Fruit fly (Drosophila melanogaster): ENCODE results near the gene Afti.

Gene Afti

DNA sequence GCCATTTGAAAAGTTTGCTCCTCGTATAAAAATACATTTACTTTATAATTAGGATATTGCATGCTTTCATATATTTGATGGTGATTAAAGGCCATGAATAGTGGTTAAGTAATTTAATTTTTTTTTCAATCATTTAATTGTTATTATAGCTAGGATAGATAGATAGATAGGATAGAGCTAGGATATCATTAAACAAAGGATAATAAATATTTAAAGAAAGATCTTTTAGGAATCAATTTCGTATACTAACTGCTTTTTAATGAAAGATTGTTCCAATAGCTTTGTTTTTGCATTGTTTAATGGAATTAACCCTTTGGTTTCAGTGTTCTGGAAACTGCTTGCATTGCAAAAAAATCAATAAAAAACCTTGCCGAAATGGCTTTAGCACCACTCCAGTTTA, 28.1 kb upstream of the Afti start:
- TF ChIP-seq CTCF (optimal IDR thresholded peaks at IDR 0.05) (no peak), CG8478 (optimal IDR thresholded peaks at IDR 0.05) (no peak)

- TF ChIP-seq CG8478 (optimal IDR thresholded peaks at IDR 0.05): no peak
These were observed 27.3 kb upstream of the Afti start for dm6 chr3R:14353733-14354152.

DNA sequence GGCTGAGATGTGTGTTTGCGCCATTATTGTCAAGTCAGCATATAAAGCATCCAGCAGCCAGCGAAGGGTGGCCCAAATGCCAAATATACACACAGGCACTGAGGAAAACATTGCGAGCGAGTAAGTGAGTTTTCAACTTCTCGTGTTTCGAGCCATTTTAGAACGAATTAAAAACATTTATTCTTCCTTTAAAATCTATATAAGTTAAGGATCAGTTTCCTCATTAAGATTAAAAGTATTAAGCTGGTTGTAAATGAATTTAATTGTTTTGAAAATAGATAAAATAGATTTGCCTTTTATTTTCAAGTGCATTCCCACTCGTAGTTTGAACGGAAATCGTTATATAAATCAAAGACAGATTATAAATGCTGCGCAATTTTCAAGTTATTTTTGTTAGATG, 24.9 kb upstream of the Afti start:
- TF ChIP-seq CTCF (optimal IDR thresholded peaks at IDR 0.05): no peak
- TF ChIP-seq CG8478 (optimal IDR thresholded peaks at IDR 0.05): no peak

DNA sequence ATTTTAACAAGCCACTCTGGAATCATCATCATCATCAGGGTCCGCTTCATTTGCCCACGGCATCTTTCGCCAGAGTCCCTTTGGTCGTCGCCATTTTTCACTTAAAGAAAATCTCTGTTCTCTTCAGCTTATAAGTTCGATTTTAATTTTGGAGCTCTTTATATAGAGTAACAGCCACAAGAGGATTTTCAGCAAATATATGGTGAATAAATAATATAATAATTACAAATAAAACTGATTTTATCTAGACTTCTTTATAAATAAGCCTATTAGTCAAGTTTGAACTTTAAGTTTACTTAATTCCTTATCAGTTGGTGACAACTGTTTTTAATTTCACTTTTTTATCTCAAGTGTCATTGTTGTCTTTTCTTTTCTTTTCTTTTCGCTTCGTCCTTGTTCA, 22.0 kb upstream of the Afti start:
- TF ChIP-seq CG8478 (optimal IDR thresholded peaks at IDR 0.05) (no peak), CTCF (optimal IDR thresholded peaks at IDR 0.05) (no peak)

- TF ChIP-seq CTCF (optimal IDR thresholded peaks at IDR 0.05): no peak
- TF ChIP-seq CG8478 (optimal IDR thresholded peaks at IDR 0.05): no peak
These were observed 20.6 kb upstream of the Afti start for dm6 chr3R:14346838-14347745.

- no peak for TF ChIP-seq CTCF (optimal IDR thresholded peaks at IDR 0.05)
- no peak for TF ChIP-seq CG8478 (optimal IDR thresholded peaks at IDR 0.05)
These were observed 18.3 kb upstream of the Afti start for dm6 chr3R:14344767-14345166.

DNA sequence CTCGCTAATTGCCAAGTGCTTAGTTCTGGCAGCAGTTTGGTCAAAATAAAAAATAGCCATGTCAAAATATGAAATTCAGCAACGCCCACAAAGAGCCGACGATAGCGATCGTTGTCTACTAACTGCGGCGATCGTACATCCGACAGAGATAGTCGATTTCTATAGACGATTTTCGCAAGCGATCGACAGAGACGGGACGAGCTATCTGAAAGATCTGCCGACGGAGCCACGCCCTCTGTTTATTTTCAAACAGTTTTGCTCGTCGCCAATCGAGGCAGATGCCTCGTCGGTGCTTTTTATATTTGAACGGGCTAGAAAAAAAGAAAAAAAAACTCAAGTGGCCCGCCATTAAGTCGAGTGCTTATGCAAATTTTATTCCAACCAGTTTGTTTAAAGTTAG, 9.0 kb upstream of the Afti start:
- TF ChIP-seq CTCF (optimal IDR thresholded peaks at IDR 0.05): no peak
- TF ChIP-seq CG8478 (optimal IDR thresholded peaks at IDR 0.05): no peak

DNA sequence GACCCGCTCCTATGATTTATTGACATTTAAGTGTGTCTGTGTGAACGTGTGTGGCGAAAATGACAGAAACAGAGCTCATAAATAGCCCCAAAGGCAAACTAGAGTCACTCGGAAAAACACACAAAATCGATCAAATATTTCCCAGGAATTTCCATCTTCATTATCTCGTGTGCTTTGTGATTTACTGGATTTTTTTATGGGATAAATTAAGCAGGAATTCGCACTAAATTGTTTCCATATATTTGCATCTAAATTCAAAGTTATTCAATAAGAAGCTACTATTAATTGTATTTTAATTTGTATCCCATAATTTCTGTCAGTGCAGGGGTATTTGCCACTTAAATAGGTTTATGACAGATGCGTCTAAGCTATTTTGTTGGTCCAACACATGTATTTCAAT, 6.2 kb upstream of the Afti start:
- TF ChIP-seq CTCF (optimal IDR thresholded peaks at IDR 0.05) (no peak), CG8478 (optimal IDR thresholded peaks at IDR 0.05) (no peak)

DNA sequence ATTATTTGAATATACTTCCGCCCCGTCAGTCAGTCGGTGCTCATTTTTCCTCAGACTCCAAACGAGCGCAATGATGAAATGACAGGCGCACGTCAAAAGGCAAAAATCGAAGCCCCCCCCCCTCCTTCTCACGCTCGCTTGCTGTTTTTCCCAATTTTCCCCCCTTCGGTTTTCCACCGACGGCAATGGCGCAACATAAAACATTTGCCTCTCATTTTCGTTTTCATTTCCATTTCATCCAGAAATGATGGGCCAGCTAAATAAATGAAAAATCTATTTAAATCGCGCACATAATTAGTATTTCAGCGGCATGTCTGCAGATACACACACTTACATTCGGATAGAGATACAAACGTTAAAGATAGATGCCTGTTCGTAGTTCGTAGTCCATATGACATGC, 5.0 kb upstream of the Afti start:
- TF ChIP-seq CTCF (optimal IDR thresholded peaks at IDR 0.05): no peak
- no peak for TF ChIP-seq CG8478 (optimal IDR thresholded peaks at IDR 0.05)

DNA sequence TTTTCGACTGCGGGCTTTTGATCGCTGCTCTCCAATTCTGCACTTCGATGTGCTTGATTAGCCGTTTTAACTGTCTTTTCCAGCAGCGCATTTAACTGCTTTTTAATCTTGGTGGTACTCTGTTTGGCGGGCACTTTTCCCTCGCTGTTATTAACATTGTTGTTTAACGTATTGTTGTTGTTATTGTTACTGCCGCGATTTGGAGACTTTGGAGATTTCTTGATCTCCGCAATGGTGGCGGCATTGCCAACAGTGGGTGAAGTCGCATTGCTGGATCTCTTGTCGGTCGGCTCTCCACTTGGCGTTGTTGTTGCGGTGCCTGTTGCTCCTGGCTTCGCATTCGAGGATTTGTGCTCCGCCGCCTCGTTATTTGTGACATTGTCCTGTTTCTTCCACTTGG, 4.2 kb upstream of the Afti start:
- TF ChIP-seq CTCF (optimal IDR thresholded peaks at IDR 0.05) (no peak), CG8478 (optimal IDR thresholded peaks at IDR 0.05) (no peak)

DNA sequence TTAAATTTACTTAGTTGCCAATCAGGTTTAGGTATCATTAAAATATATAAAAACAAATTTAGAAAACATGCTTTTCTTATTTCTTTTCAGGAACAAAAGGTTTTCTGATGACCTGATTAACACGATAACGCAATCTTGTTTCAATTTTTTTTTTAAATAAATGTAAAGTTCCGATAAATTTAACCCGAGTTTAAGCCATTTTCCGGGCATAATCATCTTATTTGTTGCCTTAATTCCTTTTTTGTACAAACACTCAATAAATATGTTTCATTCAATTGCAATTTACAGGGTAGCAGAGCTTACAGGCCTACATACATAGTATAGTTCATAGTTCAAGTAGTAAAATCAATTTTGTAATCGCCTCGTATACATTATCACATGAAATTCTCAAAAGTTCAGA, 3.1 kb upstream of the Afti start:
- TF ChIP-seq CTCF (optimal IDR thresholded peaks at IDR 0.05) (no peak), CG8478 (optimal IDR thresholded peaks at IDR 0.05) (no peak)

DNA sequence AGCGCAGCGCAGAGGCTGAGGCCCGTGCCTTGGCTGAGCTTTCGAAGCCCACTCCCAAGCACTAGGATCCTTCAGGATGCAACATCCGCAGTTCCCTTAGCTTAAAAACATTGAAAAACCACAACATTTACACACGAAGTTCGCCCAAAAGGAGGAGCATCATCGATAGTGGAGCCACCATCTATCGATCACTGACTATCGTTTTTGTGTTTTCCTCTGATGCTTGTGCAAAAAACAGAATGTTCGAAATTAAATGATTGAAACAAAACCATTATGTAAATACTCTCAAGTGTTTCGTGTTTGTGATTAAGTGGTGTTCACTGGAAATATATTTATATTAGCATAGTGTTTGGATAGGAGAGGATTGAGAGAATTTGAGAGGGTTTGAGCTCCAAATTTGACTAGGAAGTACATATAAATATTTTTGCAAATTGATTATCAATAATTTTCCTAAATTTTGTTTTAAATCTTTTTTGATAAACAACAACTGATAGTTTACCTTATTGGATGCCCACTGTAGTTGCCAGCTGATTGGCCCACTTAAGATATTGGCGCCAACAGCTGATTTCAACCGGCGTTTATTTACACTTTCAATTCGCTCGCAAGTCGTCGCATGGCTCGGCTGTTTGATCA, 1.1 kb upstream of the Afti start, which contains the start of gene spn-B:
spn-B (plus strand) TSS at position 580 of the 633 bp plus-strand sequence.
- TF ChIP-seq CTCF (optimal IDR thresholded peaks at IDR 0.05) (no peak), CG8478 (optimal IDR thresholded peaks at IDR 0.05) (no peak)

DNA sequence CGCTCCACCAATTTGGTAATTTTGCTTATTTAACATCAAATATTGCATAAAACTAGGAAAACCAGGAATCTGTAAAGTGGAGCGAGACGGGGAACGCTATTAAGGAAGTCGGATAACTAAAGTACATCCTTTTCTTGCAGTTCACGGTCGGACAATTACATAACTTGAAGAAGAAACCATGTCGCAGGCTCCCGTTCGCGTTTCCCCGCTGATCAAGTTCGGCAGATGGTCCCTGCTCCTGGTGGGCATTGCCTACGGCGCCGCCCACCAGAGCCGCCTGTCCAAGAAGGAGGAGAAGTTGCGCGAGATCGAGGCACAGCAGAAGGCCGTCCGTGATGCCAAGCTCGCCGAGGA, 601 bp upstream of the Afti start:
- TF ChIP-seq CTCF (optimal IDR thresholded peaks at IDR 0.05): no peak
- no peak for TF ChIP-seq CG8478 (optimal IDR thresholded peaks at IDR 0.05)

DNA sequence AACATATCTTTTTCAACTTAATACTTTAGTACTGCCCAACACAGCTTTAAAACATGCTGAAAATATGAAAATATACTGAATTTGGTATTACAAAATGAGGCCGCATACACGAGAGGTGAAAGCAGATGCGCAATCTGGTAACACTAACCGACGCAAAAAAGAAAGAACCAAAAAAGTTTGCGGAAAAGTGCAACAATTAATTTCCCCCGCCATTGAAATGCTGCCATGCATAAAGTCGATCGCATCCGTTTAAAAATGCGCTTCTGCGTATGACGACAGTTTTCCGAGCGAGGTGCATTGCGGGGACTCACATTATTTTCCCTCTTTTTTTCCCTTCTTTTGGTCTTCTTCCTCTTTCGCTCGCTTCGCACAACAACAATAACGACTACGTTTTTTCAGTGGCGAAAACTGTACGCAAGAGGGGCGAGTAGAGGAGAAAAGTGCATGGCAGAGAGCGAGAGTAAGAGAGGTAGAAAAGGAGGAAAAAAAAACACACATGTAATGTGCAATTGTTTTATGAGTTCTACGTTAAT, 10.5 kb downstream of the Afti start, which contains the start of gene Set8:
Set8 (plus strand) TSS at position 127 of the 533 bp plus-strand sequence.
- no peak for TF ChIP-seq CG8478 (optimal IDR thresholded peaks at IDR 0.05)
- TF ChIP-seq CTCF (optimal IDR thresholded peaks at IDR 0.05): no peak

dm6 chr3R:14314554-14314953, 11.9 kb downstream of the Afti start, which contains the start of gene Crz:
Gene Crz (plus strand): TSS chr3R:14314854.
- TF ChIP-seq CTCF (optimal IDR thresholded peaks at IDR 0.05) (no peak), CG8478 (optimal IDR thresholded peaks at IDR 0.05) (no peak)

dm6 chr3R:14311027-14311426, 15.5 kb downstream of the Afti start:
- TF ChIP-seq CG8478 (optimal IDR thresholded peaks at IDR 0.05): no peak
- TF ChIP-seq CTCF (optimal IDR thresholded peaks at IDR 0.05): no peak

Measured in S2 (cell line).